Worm (Caenorhabditis elegans) whole organism, L3 larva: ENCODE results near the gene F14F9.8.

Experiments used
- R02D3.7 ChIP-seq: fragments of 150-350 bp; optimal IDR thresholded peaks from 2 replicates; lab custom pipeline; 2014; ENCODE audit warnings: missing biosample characterization, missing genetic modification characterization
- ZK546.5 ChIP-seq: sonication (generic microtip); optimal IDR thresholded peaks from 2 replicates; lab custom pipeline; 2017; ENCODE audit warnings: missing biosample characterization, missing genetic modification characterization
- aly-2 ChIP-seq: fragments of 150-350 bp; optimal IDR thresholded peaks from 2 replicates; lab custom pipeline; 2014; ENCODE audit warnings: missing biosample characterization, missing genetic modification characterization
- ceh-16 ChIP-seq: sonication (generic microtip); optimal IDR thresholded peaks from 2 replicates; lab custom pipeline; 2017; ENCODE audit warnings: missing biosample characterization, missing genetic modification characterization
- ceh-28 ChIP-seq: fragments of 150-350 bp; optimal IDR thresholded peaks from 2 replicates; lab custom pipeline; 2014; ENCODE audit warnings: missing biosample characterization, missing genetic modification reagents, missing genetic modification characterization
- ceh-82 ChIP-seq: fragments of 150-350 bp; optimal IDR thresholded peaks from 2 replicates; lab custom pipeline; 2014; ENCODE audit warnings: missing biosample characterization, missing genetic modification characterization
- ceh-9 ChIP-seq: sonication (generic microtip); optimal IDR thresholded peaks from 2 replicates; lab custom pipeline; 2018; ENCODE audit warnings: missing biosample characterization, missing genetic modification characterization
- egl-27 ChIP-seq: sonication (generic microtip); optimal IDR thresholded peaks from 4 replicates; lab custom pipeline; 2017; ENCODE audit warnings: missing biosample characterization, missing genetic modification reagents, missing genetic modification characterization
- egl-5 ChIP-seq: fragments of 150-350 bp; optimal IDR thresholded peaks from 2 replicates; lab custom pipeline; 2017; ENCODE audit warnings: missing biosample characterization, missing genetic modification reagents, missing genetic modification characterization, inconsistent platforms
- elt-1 ChIP-seq: fragments of 150-350 bp; optimal IDR thresholded peaks from 2 replicates; lab custom pipeline; 2014; ENCODE audit warnings: missing biosample characterization, missing genetic modification characterization
- elt-2 ChIP-seq: sonication (generic microtip); optimal IDR thresholded peaks from 2 replicates; lab custom pipeline; 2016; ENCODE audit warnings: missing genetic modification reagents, mild to moderate bottlenecking, missing genetic modification characterization, missing compliant biosample characterization
- eor-1 ChIP-seq, 2 experiments: fragments of 150-350 bp; optimal IDR thresholded peaks; 2 replicates each; lab custom pipeline; 2014 to 2018; ENCODE audit warnings: missing biosample characterization in 2 of 2, missing genetic modification characterization in 2 of 2
- fkh-10 ChIP-seq: sonication (generic microtip); optimal IDR thresholded peaks from 2 replicates; lab custom pipeline; 2017; ENCODE audit warnings: missing biosample characterization, missing genetic modification reagents, missing genetic modification characterization
- fos-1 ChIP-seq: fragments of 150-350 bp; optimal IDR thresholded peaks from 2 replicates; lab custom pipeline; 2014; ENCODE audit warnings: missing biosample characterization, missing genetic modification characterization
- jun-1 ChIP-seq: fragments of 150-350 bp; optimal IDR thresholded peaks from 2 replicates; lab custom pipeline; 2014; ENCODE audit warnings: missing biosample characterization, missing genetic modification reagents, missing genetic modification characterization
- lin-39 ChIP-seq: fragments of 150-350 bp; optimal IDR thresholded peaks from 2 replicates; lab custom pipeline; 2018; ENCODE audit warnings: missing biosample characterization, missing genetic modification reagents, missing genetic modification characterization
- lsy-12 ChIP-seq: sonication (generic microtip); optimal IDR thresholded peaks from 2 replicates; lab custom pipeline; 2016; ENCODE audit warnings: mild to moderate bottlenecking, missing genetic modification characterization, missing compliant biosample characterization
- mml-1 ChIP-seq: fragments of 150-350 bp; sonication (generic microtip); optimal IDR thresholded peaks from 3 replicates; lab custom pipeline; 2014; ENCODE audit warnings: missing biosample characterization, missing genetic modification characterization
- nfya-1 ChIP-seq: sonication (generic microtip); optimal IDR thresholded peaks from 2 replicates; lab custom pipeline; 2017; ENCODE audit warnings: missing genetic modification characterization, mild to moderate bottlenecking, missing compliant biosample characterization, antibody characterized with exemption, moderate library complexity; ENCODE audit not compliant: insufficient read depth
- nhr-23 ChIP-seq: fragments of 150-350 bp; optimal IDR thresholded peaks from 2 replicates; lab custom pipeline; 2014; ENCODE audit warnings: missing biosample characterization, missing genetic modification reagents, missing genetic modification characterization
- nhr-237 ChIP-seq: fragments of 150-350 bp; optimal IDR thresholded peaks from 2 replicates; lab custom pipeline; 2014; ENCODE audit warnings: missing biosample characterization, missing genetic modification characterization
- nhr-25 ChIP-seq: sonication (generic microtip); optimal IDR thresholded peaks from 2 replicates; lab custom pipeline; 2017; ENCODE audit warnings: missing biosample characterization, missing genetic modification characterization
- nhr-28 ChIP-seq: fragments of 150-350 bp; optimal IDR thresholded peaks from 2 replicates; lab custom pipeline; 2014; ENCODE audit warnings: missing biosample characterization, missing genetic modification characterization
- nhr-43 ChIP-seq: sonication (generic microtip); optimal IDR thresholded peaks from 2 replicates; lab custom pipeline; 2016; ENCODE audit warnings: mild to moderate bottlenecking, missing genetic modification characterization, missing compliant biosample characterization; ENCODE audit not compliant: poor library complexity, severe bottlenecking
- nhr-76 ChIP-seq: fragments of 150-350 bp; sonication (generic microtip); optimal IDR thresholded peaks from 5 replicates; lab custom pipeline; 2014; ENCODE audit warnings: missing biosample characterization, missing genetic modification characterization
- nhr-77 ChIP-seq: fragments of 150-350 bp; optimal IDR thresholded peaks from 2 replicates; lab custom pipeline; 2014; ENCODE audit warnings: missing biosample characterization, missing genetic modification characterization
- sea-2 ChIP-seq: fragments of 150-350 bp; sonication (generic microtip); optimal IDR thresholded peaks from 4 replicates; lab custom pipeline; 2014; ENCODE audit warnings: missing biosample characterization, missing genetic modification reagents, missing genetic modification characterization
- skn-1 ChIP-seq: fragments of 150-350 bp; optimal IDR thresholded peaks from 2 replicates; lab custom pipeline; 2014; ENCODE audit warnings: missing biosample characterization, missing genetic modification characterization
- snpc-4 ChIP-seq: fragments of 150-350 bp; optimal IDR thresholded peaks from 2 replicates; lab custom pipeline; 2014; ENCODE audit warnings: missing biosample characterization, missing genetic modification characterization
- unc-62 ChIP-seq: fragments of 150-350 bp; sonication (generic microtip); optimal IDR thresholded peaks from 4 replicates; lab custom pipeline; 2014; ENCODE audit warnings: missing biosample characterization, missing genetic modification reagents, missing genetic modification characterization
- zag-1 ChIP-seq: fragments of 150-350 bp; optimal IDR thresholded peaks from 2 replicates; lab custom pipeline; 2014; ENCODE audit warnings: missing biosample characterization, missing genetic modification characterization
- ztf-11 ChIP-seq: fragments of 150-350 bp; optimal IDR thresholded peaks from 2 replicates; lab custom pipeline; 2014; ENCODE audit warnings: missing biosample characterization, missing genetic modification characterization
- ztf-4 ChIP-seq: fragments of 150-350 bp; optimal IDR thresholded peaks from 2 replicates; lab custom pipeline; 2014; ENCODE audit warnings: missing biosample characterization, missing genetic modification characterization

The F14F9.8 gene

DNA sequence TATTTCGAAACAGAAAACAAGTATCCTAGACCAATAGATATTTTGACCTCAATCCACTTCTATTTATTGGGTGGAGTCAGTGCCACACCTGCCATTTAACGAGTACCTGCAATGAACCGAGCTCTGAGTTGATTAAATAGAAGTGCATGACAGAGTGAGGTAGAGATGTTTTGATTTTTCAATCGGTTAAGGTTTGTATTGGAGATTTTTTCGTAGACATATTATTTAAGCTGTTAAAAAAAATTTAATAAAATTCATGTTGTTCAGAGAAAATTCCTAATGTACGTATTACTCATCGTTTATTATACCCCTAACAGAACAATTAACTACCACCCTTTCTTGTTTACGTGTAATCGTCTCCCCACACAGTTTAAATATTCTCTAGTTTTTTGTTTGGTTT lies 25.4 kb downstream of the F14F9.8 start, which contains the start of gene srx-38:
TSS of gene srx-38 (minus strand) at position 101 of the 400 bp plus-strand sequence.
- TF ChIP-seq nhr-25 (tag; lab: Kevin White, UChicago) (no peak), egl-5 (tag; lab: Kevin White, UChicago) (no peak), ZK546.5 (tag; lab: Kevin White, UChicago) (no peak), fkh-10 (GFP tag; lab: Kevin White, UChicago) (no peak), snpc-4 (tag; lab: Kevin White, UChicago) (no peak), ceh-9 (tag; lab: Kevin White, UChicago) (no peak), lsy-12 (tag; lab: Kevin White, UChicago) (no peak), nhr-77 (tag; lab: Kevin White, UChicago) (no peak)

ce11 chrV:5157660-5158059 lies 27.5 kb downstream of the F14F9.8 start, which contains the start of gene srx-39:
Gene srx-39, minus strand, starts transcription at chrV:5157760.
- TF ChIP-seq nfya-1 (tag; lab: Kevin White, UChicago) = no peak
- no peak for TF ChIP-seq sea-2 (GFP tag; lab: Kevin White, UChicago)
- TF ChIP-seq unc-62 (GFP tag; lab: Kevin White, UChicago) = no peak
- TF ChIP-seq jun-1 (tag; lab: Kevin White, UChicago) = no peak
- TF ChIP-seq R02D3.7 = no peak
- TF ChIP-seq elt-2 (tag; lab: Kevin White, UChicago) = no peak
- TF ChIP-seq fos-1 (tag; lab: Kevin White, UChicago) = no peak
- no peak for TF ChIP-seq ceh-9 (tag; lab: Kevin White, UChicago)
- TF ChIP-seq lsy-12 (tag; lab: Kevin White, UChicago) = no peak
- no peak for TF ChIP-seq aly-2 (tag; lab: Kevin White, UChicago)
- no peak for TF ChIP-seq ceh-16
- no peak for TF ChIP-seq lin-39 (tag; lab: Kevin White, UChicago)
- TF ChIP-seq ceh-82 (tag; lab: Kevin White, UChicago) = no peak
- TF ChIP-seq mml-1 (tag; lab: Kevin White, UChicago) = no peak
- no peak for TF ChIP-seq zag-1 (tag; lab: Kevin White, UChicago)
- TF ChIP-seq nhr-76 (tag; lab: Kevin White, UChicago) = no peak
- TF ChIP-seq skn-1 = no peak

- TF ChIP-seq elt-1 (tag; lab: Kevin White, UChicago) (no peak), nhr-28 (tag; lab: Kevin White, UChicago) (no peak), nhr-23 (tag; lab: Kevin White, UChicago) (no peak), nhr-76 (tag; lab: Kevin White, UChicago) (no peak), skn-1 (no peak), eor-1 (tag; optimal IDR thresholded peaks at IDR 0.05; lab: Kevin White, UChicago) (no peak), lsy-12 (tag; lab: Kevin White, UChicago) (no peak), egl-27 (tag; lab: Kevin White, UChicago) (no peak), fkh-10 (GFP tag; lab: Kevin White, UChicago) (no peak)
Observed at ce11 chrV:5158302-5158701, 28.2 kb downstream of the F14F9.8 start, which contains the start of gene abu-15. Gene abu-15, plus strand, starts transcription at chrV:5158602.

ce11 chrV:5161792-5162191 lies 31.7 kb downstream of the F14F9.8 start, which contains the start of gene abu-6:
Gene abu-6, minus strand, starts transcription at chrV:5161892.
- TF ChIP-seq R02D3.7 (no peak), ceh-9 (tag; lab: Kevin White, UChicago) (no peak), ztf-4 (no peak), nhr-237 (tag; lab: Kevin White, UChicago) (no peak), nfya-1 (tag; lab: Kevin White, UChicago) (no peak), eor-1 (tag; optimal IDR thresholded peaks at IDR 0.05; lab: Kevin White, UChicago) (no peak), sea-2 (GFP tag; lab: Kevin White, UChicago) (no peak), egl-5 (tag; lab: Kevin White, UChicago) (no peak), elt-1 (tag; lab: Kevin White, UChicago) (no peak), egl-27 (tag; lab: Kevin White, UChicago) (no peak), ceh-28 (tag; lab: Kevin White, UChicago) (no peak), nhr-28 (tag; lab: Kevin White, UChicago) (no peak), nhr-23 (tag; lab: Kevin White, UChicago) (no peak), nhr-77 (tag; lab: Kevin White, UChicago) (no peak), jun-1 (tag; lab: Kevin White, UChicago) (no peak), nhr-43 (no peak), skn-1 (no peak), ztf-11 (tag; lab: Kevin White, UChicago) (no peak)
